Worm (Caenorhabditis elegans) whole organism, midembryonic: Measurements from ENCODE around the gene pud-1.2.

Experiments used
- cog-1 ChIP-seq: sonication (generic microtip); optimal IDR thresholded peaks from 2 replicates; lab custom pipeline; 2016; ENCODE audit warnings: missing genetic modification characterization, missing compliant biosample characterization
- flt-1 ChIP-seq: fragments of 200-800 bp; sonication (Bioruptor generic); IDR thresholded peaks from 2 replicates; pipeline ENCODE4 v1.3.6; 2022; ENCODE audit warnings: missing genetic modification characterization, missing compliant biosample characterization
- med-1 ChIP-seq: sonication (generic microtip); optimal IDR thresholded peaks from 2 replicates; lab custom pipeline; 2017; ENCODE audit warnings: missing genetic modification characterization, mild to moderate bottlenecking, missing compliant biosample characterization, antibody characterized with exemption, missing genetic modification reagents; ENCODE audit not compliant: insufficient read depth
- ztf-29 ChIP-seq: fragments of 200-800 bp; sonication (Bioruptor generic); IDR thresholded peaks from 2 replicates; pipeline ENCODE4 v1.3.6; 2022; ENCODE audit warnings: missing genetic modification reagents, missing genetic modification characterization, missing compliant biosample characterization

ce11 chrV:2326378-2326777 is 4.0 kb upstream of the pud-1.2 start, which contains the start of gene pud-4:
- no peak for TF ChIP-seq cog-1 (tag; lab: Kevin White, UChicago)
- TF ChIP-seq flt-1 (GFP tag; lab: Robert Waterston, UW), result no peak
- TF ChIP-seq ztf-29 (GFP tag; lab: Robert Waterston, UW), result no peak
- TF ChIP-seq med-1 (GFP tag; lab: Kevin White, UChicago), result no peak
